Fruit fly (Drosophila melanogaster) whole organism, pupa: Measurements from ENCODE around the gene Stat92E.

ENCODE experiments used
- CG10348 ChIP-seq: fragments of 200-800 bp; sonication (Bioruptor generic); IDR thresholded peaks from 2 replicates; pipeline ENCODE4 v1.3.6; 2022; ENCODE audit warnings: missing biosample characterization, missing genetic modification characterization
- CG12605 ChIP-seq: fragments of 200-800 bp; sonication (Bioruptor generic); IDR thresholded peaks from 2 replicates; pipeline ENCODE4 v1.3.6; 2022; ENCODE audit warnings: missing biosample characterization, missing genetic modification characterization
- CG13204 ChIP-seq: fragments of 200-800 bp; sonication (Bioruptor generic); optimal IDR thresholded peaks from 2 replicates; lab custom pipeline; 2018; ENCODE audit warnings: missing biosample characterization, mild to moderate bottlenecking, missing genetic modification characterization, moderate library complexity
- CG14655 ChIP-seq: fragments of 200-800 bp; sonication (Bioruptor generic); optimal IDR thresholded peaks from 3 replicates; lab custom pipeline; 2017; ENCODE audit warnings: mild to moderate bottlenecking, missing biosample characterization, missing genetic modification reagents, missing genetic modification characterization
- CG15710 ChIP-seq: fragments of 200-800 bp; sonication (Bioruptor generic); optimal IDR thresholded peaks from 2 replicates; lab custom pipeline; 2018; ENCODE audit warnings: missing biosample characterization, mild to moderate bottlenecking, missing genetic modification characterization, moderate library complexity
- CG17806 ChIP-seq: fragments of 200-800 bp; sonication (Bioruptor generic); optimal IDR thresholded peaks from 2 replicates; lab custom pipeline; 2018; ENCODE audit warnings: missing biosample characterization, mild to moderate bottlenecking, missing genetic modification characterization, moderate library complexity
- CG32121 ChIP-seq: fragments of 200-800 bp; sonication (Bioruptor generic); IDR thresholded peaks from 2 replicates; pipeline ENCODE4 v1.3.6; 2022; ENCODE audit warnings: missing biosample characterization, missing genetic modification characterization
- CG34367 ChIP-seq: fragments of 200-800 bp; sonication (Bioruptor generic); optimal IDR thresholded peaks from 2 replicates; lab custom pipeline; 2018; ENCODE audit warnings: missing biosample characterization, mild to moderate bottlenecking, missing genetic modification characterization
- CG4496 ChIP-seq: fragments of 200-800 bp; sonication (Bioruptor generic); IDR thresholded peaks from 3 replicates; pipeline ENCODE4 v1.3.6; 2022; ENCODE audit warnings: missing biosample characterization, missing genetic modification characterization
- CG8159 ChIP-seq: fragments of 200-800 bp; sonication (Bioruptor generic); optimal IDR thresholded peaks from 3 replicates; lab custom pipeline; 2018; ENCODE audit warnings: missing biosample characterization, mild to moderate bottlenecking, missing genetic modification characterization, moderate library complexity
- CG8301 ChIP-seq: fragments of 200-800 bp; sonication (Bioruptor generic); optimal IDR thresholded peaks from 2 replicates; lab custom pipeline; 2018; ENCODE audit warnings: missing biosample characterization, mild to moderate bottlenecking, missing genetic modification characterization
- CG9948 ChIP-seq: fragments of 200-800 bp; sonication (Bioruptor generic); optimal IDR thresholded peaks from 2 replicates; lab custom pipeline; 2018; ENCODE audit warnings: missing biosample characterization, mild to moderate bottlenecking, missing genetic modification characterization, moderate library complexity
- D1 ChIP-seq: fragments of 200-800 bp; sonication (Bioruptor generic); optimal IDR thresholded peaks from 2 replicates; lab custom pipeline; 2018; ENCODE audit warnings: missing biosample characterization, mild to moderate bottlenecking, missing genetic modification characterization, moderate library complexity
- EcR ChIP-seq: fragments of 200-800 bp; sonication (Bioruptor generic); optimal IDR thresholded peaks from 3 replicates; lab custom pipeline; 2019; ENCODE audit warnings: missing biosample characterization, missing genetic modification characterization, mild to moderate bottlenecking, moderate library complexity, missing genetic modification reagents
- Ets98B ChIP-seq: fragments of 200-800 bp; sonication (Bioruptor generic); IDR thresholded peaks from 2 replicates; pipeline ENCODE4 v1.3.6; 2022; ENCODE audit warnings: missing biosample characterization, missing genetic modification characterization
- Pif1A ChIP-seq: fragments of 200-800 bp; sonication (Bioruptor generic); optimal IDR thresholded peaks from 3 replicates; lab custom pipeline; 2016; ENCODE audit warnings: missing biosample characterization, missing genetic modification characterization
- Pif1B ChIP-seq: fragments of 200-800 bp; sonication (Bioruptor generic); optimal IDR thresholded peaks from 3 replicates; lab custom pipeline; 2016; ENCODE audit warnings: missing biosample characterization, missing genetic modification characterization
- Snoo ChIP-seq: fragments of 200-800 bp; sonication (Bioruptor generic); optimal IDR thresholded peaks from 3 replicates; lab custom pipeline; 2017; ENCODE audit warnings: missing biosample characterization, mild to moderate bottlenecking, missing genetic modification characterization, inconsistent platforms
- fd96Ca ChIP-seq: fragments of 200-800 bp; sonication (Bioruptor generic); IDR thresholded peaks from 3 replicates; pipeline ENCODE4 v1.3.6; 2022; ENCODE audit warnings: missing biosample characterization, missing genetic modification characterization
- gl ChIP-seq: fragments of 200-800 bp; sonication (Bioruptor generic); optimal IDR thresholded peaks from 2 replicates; lab custom pipeline; 2018; ENCODE audit warnings: missing biosample characterization, mild to moderate bottlenecking, missing genetic modification characterization
- rn ChIP-seq: fragments of 200-800 bp; sonication (Bioruptor generic); IDR thresholded peaks from 2 replicates; pipeline ENCODE4 v1.3.6; 2022; ENCODE audit warnings: missing biosample characterization, missing genetic modification characterization

The Stat92E gene

dm6 chr3R:20551487-20552079 is 528 bp downstream of the Stat92E start:
- TF ChIP-seq CG12605 (GFP tag; lab: Robert Waterston, UW) = peak; percentile 37; the same call in 1 of the 2 replicates
- no peak for TF ChIP-seq CG8159 (tag; lab: Kevin White, UChicago)
- no peak for TF ChIP-seq rn (GFP tag; lab: Robert Waterston, UW)

dm6 chr3R:20550632-20551486 is 1.3 kb downstream of the Stat92E start:
- TF ChIP-seq CG32121 (GFP tag; lab: Robert Waterston, UW) = peak; percentile 72
- TF ChIP-seq EcR (GFP tag; lab: Kevin White, UChicago) = no peak
- no peak for TF ChIP-seq D1
- no peak for TF ChIP-seq CG10348
- TF ChIP-seq CG4496 (GFP tag; lab: Robert Waterston, UW) = peak; percentile 73; the same call in 2 of the 3 replicates
- peak; percentile 69 for TF ChIP-seq CG12605 (GFP tag; lab: Robert Waterston, UW)
- TF ChIP-seq Snoo = peak; percentile 27
- no peak for TF ChIP-seq rn (GFP tag; lab: Robert Waterston, UW)
- peak; percentile 33 for TF ChIP-seq CG8301 (tag; lab: Kevin White, UChicago)
- TF ChIP-seq gl (tag; lab: Kevin White, UChicago) = peak; percentile 59
- no peak for TF ChIP-seq CG9948 (tag; lab: Kevin White, UChicago)
- peak; percentile 60 for TF ChIP-seq CG13204 (GFP tag; lab: Kevin White, UChicago)
- peak; percentile 64 for TF ChIP-seq Pif1B (GFP tag; lab: Kevin White, UChicago)
- peak; percentile 63; the same call in 2 of the 3 replicates for TF ChIP-seq fd96Ca (GFP tag; lab: Robert Waterston, UW)
- TF ChIP-seq CG14655 (GFP tag; lab: Kevin White, UChicago) = peak; percentile 28
- peak; percentile 13 for TF ChIP-seq CG15710
- TF ChIP-seq CG8159 (tag; lab: Kevin White, UChicago) = no peak
- peak; percentile 38 for TF ChIP-seq Pif1A (GFP tag; lab: Kevin White, UChicago)
- peak; percentile 6 for TF ChIP-seq CG17806 (tag; lab: Kevin White, UChicago)
- TF ChIP-seq CG34367 (tag; lab: Kevin White, UChicago) = peak; percentile 14
- peak; percentile 55 for TF ChIP-seq Ets98B
- TF ChIP-seq, all 21 proteins: peak for 15

dm6 chr3R:20549855-20550603 is 2.1 kb downstream of the Stat92E start:
- peak; percentile 87 for TF ChIP-seq CG17806 (tag; lab: Kevin White, UChicago)
- peak; percentile 76 for TF ChIP-seq EcR (GFP tag; lab: Kevin White, UChicago)
- peak; percentile 85 for TF ChIP-seq Pif1A (GFP tag; lab: Kevin White, UChicago)
- TF ChIP-seq CG4496 (GFP tag; lab: Robert Waterston, UW) = peak; percentile 91
- TF ChIP-seq CG9948 (tag; lab: Kevin White, UChicago) = peak; percentile 88
- peak; percentile 79 for TF ChIP-seq CG34367 (tag; lab: Kevin White, UChicago)
- TF ChIP-seq Pif1B (GFP tag; lab: Kevin White, UChicago) = peak; percentile 86
- TF ChIP-seq CG8301 (tag; lab: Kevin White, UChicago) = peak; percentile 79
- peak; percentile 86 for TF ChIP-seq Snoo
- TF ChIP-seq CG8159 (tag; lab: Kevin White, UChicago) = peak; percentile 93
- TF ChIP-seq CG15710 = peak; percentile 91
- TF ChIP-seq rn (GFP tag; lab: Robert Waterston, UW) = peak; percentile 45; the same call in 1 of the 2 replicates
- TF ChIP-seq CG10348 = no peak
- peak; percentile 87 for TF ChIP-seq fd96Ca (GFP tag; lab: Robert Waterston, UW)
- TF ChIP-seq CG14655 (GFP tag; lab: Kevin White, UChicago) = peak; percentile 90
- TF ChIP-seq CG32121 (GFP tag; lab: Robert Waterston, UW) = peak; percentile 85
- peak; percentile 61 for TF ChIP-seq gl (tag; lab: Kevin White, UChicago)
- peak; percentile 73 for TF ChIP-seq CG12605 (GFP tag; lab: Robert Waterston, UW)
- peak; percentile 60 for TF ChIP-seq CG13204 (GFP tag; lab: Kevin White, UChicago)
- TF ChIP-seq Ets98B = peak; percentile 74; the same call in 1 of the 2 replicates
- TF ChIP-seq D1 = no peak

- TF ChIP-seq CG9948 (tag; lab: Kevin White, UChicago) (no peak), gl (tag; lab: Kevin White, UChicago) (no peak), CG15710 (no peak), EcR (GFP tag; lab: Kevin White, UChicago) (peak; percentile 86), Pif1B (GFP tag; lab: Kevin White, UChicago) (no peak), CG17806 (tag; lab: Kevin White, UChicago) (no peak), fd96Ca (GFP tag; lab: Robert Waterston, UW) (peak; percentile 55; the same call in 2 of the 3 replicates), CG14655 (GFP tag; lab: Kevin White, UChicago) (no peak), CG10348 (no peak), rn (GFP tag; lab: Robert Waterston, UW) (no peak), CG8301 (tag; lab: Kevin White, UChicago) (no peak), Snoo (no peak), CG34367 (tag; lab: Kevin White, UChicago) (no peak), CG8159 (tag; lab: Kevin White, UChicago) (no peak), Pif1A (GFP tag; lab: Kevin White, UChicago) (no peak), CG4496 (GFP tag; lab: Robert Waterston, UW) (0 out of 3 replicates have a peak, but pooled peaks have one; percentile 31), Ets98B (peak; percentile 60), CG32121 (GFP tag; lab: Robert Waterston, UW) (0 out of 2 replicates have a peak, but pooled peaks have one; percentile 36), CG12605 (GFP tag; lab: Robert Waterston, UW) (0 out of 2 replicates have a peak, but pooled peaks have one; percentile 22), D1 (no peak), CG13204 (GFP tag; lab: Kevin White, UChicago) (no peak)
- TF ChIP-seq, all 21 proteins: peak for 6
These were observed 2.9 kb downstream of the Stat92E start for dm6 chr3R:20549017-20549854.
